Worm (Caenorhabditis elegans) whole organism, early embryonic: Measurements from ENCODE around the gene T23D5.3.

Experiments
- ama-1 ChIP-seq: fragments of 150-350 bp; optimal IDR thresholded peaks from 2 replicates; lab custom pipeline; 2014
- ceh-36 ChIP-seq: sonication (generic microtip); optimal IDR thresholded peaks from 2 replicates; lab custom pipeline; 2016; ENCODE audit warnings: missing genetic modification characterization, inconsistent platforms, missing compliant biosample characterization
- flt-1 ChIP-seq: fragments of 200-800 bp; sonication (Bioruptor generic); IDR thresholded peaks from 2 replicates; pipeline ENCODE4 v1.3.6; 2022; ENCODE audit warnings: missing genetic modification characterization, missing compliant biosample characterization
- hmg-4 ChIP-seq: fragments of 200-800 bp; sonication (Bioruptor generic); optimal IDR thresholded peaks from 2 replicates; lab custom pipeline; 2018; ENCODE audit warnings: mild to moderate bottlenecking, missing genetic modification characterization, missing compliant biosample characterization
- scrt-1 ChIP-seq: fragments of 200-800 bp; sonication (Bioruptor generic); IDR thresholded peaks from 2 replicates; pipeline ENCODE4 v1.3.6; 2022; ENCODE audit warnings: missing genetic modification characterization, missing compliant biosample characterization

DNA sequence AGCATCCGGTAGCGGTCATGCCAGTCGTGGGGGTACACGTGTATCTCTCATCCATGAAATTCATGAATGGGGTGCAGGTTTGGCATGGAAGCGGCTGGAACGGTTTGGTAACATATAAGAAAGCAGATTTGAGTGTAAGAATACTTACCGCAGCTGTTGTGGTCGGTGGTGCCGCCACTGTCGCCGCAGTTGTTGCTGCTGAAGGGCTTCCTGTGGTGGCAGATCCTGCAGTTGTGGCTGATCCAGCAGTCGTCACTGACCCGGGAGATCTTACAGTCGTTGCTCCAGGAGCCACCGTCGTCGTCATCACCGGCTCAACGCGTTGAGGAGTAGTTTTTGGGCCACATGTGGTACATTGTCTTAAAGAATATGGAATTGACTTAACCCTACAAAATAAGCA, 448 bp downstream of the T23D5.3 start:
- TF ChIP-seq ama-1 (lab: Kevin White, UChicago) = no peak
- no peak for TF ChIP-seq flt-1 (GFP tag; lab: Robert Waterston, UW)
- no peak for TF ChIP-seq scrt-1
- TF ChIP-seq hmg-4 (GFP tag; lab: Kevin White, UChicago) = no peak
- no peak for TF ChIP-seq ceh-36 (tag; lab: Kevin White, UChicago)
